Fruit fly (Drosophila melanogaster) whole organism, embryonic: ENCODE measurements around the gene bon.

Source experiments
- Antp ChIP-seq: fragments of 200-800 bp; sonication (Bioruptor generic); optimal IDR thresholded peaks from 3 replicates; lab custom pipeline; 2016; ENCODE audit warnings: missing biosample characterization, missing genetic modification characterization
- Atf-2 ChIP-seq: fragments of 200-800 bp; sonication (Bioruptor generic); optimal IDR thresholded peaks from 2 replicates; lab custom pipeline; 2016; ENCODE audit warnings: missing biosample characterization, missing genetic modification characterization
- CG10147 ChIP-seq: fragments of 200-800 bp; sonication (Bioruptor generic); optimal IDR thresholded peaks from 2 replicates; lab custom pipeline; 2019; ENCODE audit warnings: missing biosample characterization, mild to moderate bottlenecking, missing genetic modification characterization, moderate library complexity
- CG10366 ChIP-seq: fragments of 200-800 bp; sonication (Bioruptor generic); IDR thresholded peaks from 2 replicates; pipeline ENCODE4 v1.3.6; 2022; ENCODE audit warnings: missing biosample characterization, missing genetic modification characterization
- CG10654 ChIP-seq: fragments of 200-800 bp; sonication (Bioruptor generic); optimal IDR thresholded peaks from 2 replicates; lab custom pipeline; 2016; ENCODE audit warnings: missing biosample characterization, missing genetic modification characterization
- CG11247 ChIP-seq: fragments of 200-800 bp; sonication (Bioruptor generic); IDR thresholded peaks from 2 replicates; pipeline ENCODE4 v1.3.6; 2022; ENCODE audit warnings: missing biosample characterization, missing genetic modification characterization
- CG11695 ChIP-seq: fragments of 200-800 bp; sonication (Bioruptor generic); IDR thresholded peaks from 3 replicates; pipeline ENCODE4 v1.3.6; 2022; ENCODE audit warnings: missing biosample characterization, missing genetic modification characterization
- CG12071 ChIP-seq: fragments of 200-800 bp; sonication (Bioruptor generic); optimal IDR thresholded peaks from 3 replicates; lab custom pipeline; 2018; ENCODE audit warnings: missing biosample characterization, mild to moderate bottlenecking, missing genetic modification characterization
- CG12104 ChIP-seq: fragments of 200-800 bp; sonication (Bioruptor generic); optimal IDR thresholded peaks from 3 replicates; lab custom pipeline; 2016; ENCODE audit warnings: missing biosample characterization, missing genetic modification characterization
- CG12155 ChIP-seq: fragments of 200-800 bp; sonication (Bioruptor generic); optimal IDR thresholded peaks from 3 replicates; lab custom pipeline; 2016; ENCODE audit warnings: missing biosample characterization, missing genetic modification characterization
- CG14014 ChIP-seq: fragments of 200-800 bp; sonication (Bioruptor generic); IDR thresholded peaks from 2 replicates; pipeline ENCODE4 v1.3.6; 2022; ENCODE audit warnings: missing biosample characterization, missing genetic modification characterization
- CG15601 ChIP-seq: fragments of 200-800 bp; sonication (Bioruptor generic); optimal IDR thresholded peaks from 3 replicates; lab custom pipeline; 2019; ENCODE audit warnings: missing biosample characterization, mild to moderate bottlenecking, missing genetic modification characterization, moderate library complexity
- CG2129 ChIP-seq: fragments of 200-800 bp; sonication (Bioruptor generic); IDR thresholded peaks from 2 replicates; pipeline ENCODE4 v1.3.6; 2022; ENCODE audit warnings: missing biosample characterization, missing genetic modification characterization; ENCODE audit not compliant: partially characterized antibody
- CG2678 ChIP-seq: fragments of 200-800 bp; sonication (Bioruptor generic); optimal IDR thresholded peaks from 3 replicates; lab custom pipeline; 2019; ENCODE audit warnings: missing biosample characterization, mild to moderate bottlenecking, missing genetic modification characterization, moderate library complexity
- CG31388 ChIP-seq: fragments of 200-800 bp; sonication (Bioruptor generic); optimal IDR thresholded peaks from 2 replicates; lab custom pipeline; 2016; ENCODE audit warnings: missing biosample characterization, missing genetic modification characterization
- CG33213 ChIP-seq: fragments of 200-800 bp; sonication (Bioruptor generic); optimal IDR thresholded peaks from 3 replicates; lab custom pipeline; 2016; ENCODE audit warnings: missing biosample characterization, missing genetic modification characterization
- CG34422 ChIP-seq: fragments of 200-800 bp; sonication (Bioruptor generic); IDR thresholded peaks from 3 replicates; pipeline ENCODE4 v1.3.6; 2022; ENCODE audit warnings: missing biosample characterization, missing genetic modification characterization
- CG42726 ChIP-seq: fragments of 200-800 bp; sonication (Bioruptor generic); IDR thresholded peaks from 2 replicates; pipeline ENCODE4 v1.3.6; 2022; ENCODE audit warnings: missing biosample characterization, missing genetic modification characterization; ENCODE audit not compliant: partially characterized antibody
- CG8388 ChIP-seq: fragments of 200-800 bp; sonication (Bioruptor generic); optimal IDR thresholded peaks from 2 replicates; lab custom pipeline; 2019; ENCODE audit warnings: missing biosample characterization, mild to moderate bottlenecking, missing genetic modification characterization, moderate library complexity
- CG9932 ChIP-seq: fragments of 200-800 bp; sonication (Bioruptor generic); IDR thresholded peaks from 2 replicates; pipeline ENCODE4 v1.3.6; 2022; ENCODE audit warnings: missing biosample characterization, missing genetic modification characterization
- Dbx ChIP-seq: fragments of 200-800 bp; sonication (Bioruptor generic); IDR thresholded peaks from 3 replicates; pipeline ENCODE4 v1.3.6; 2022; ENCODE audit warnings: missing biosample characterization, missing genetic modification characterization
- ERR ChIP-seq: fragments of 200-800 bp; sonication (Bioruptor generic); optimal IDR thresholded peaks from 2 replicates; lab custom pipeline; 2016; ENCODE audit warnings: missing biosample characterization, missing genetic modification characterization
- HLH3B ChIP-seq: fragments of 200-800 bp; sonication (Bioruptor generic); IDR thresholded peaks from 2 replicates; pipeline ENCODE4 v1.3.6; 2022; ENCODE audit warnings: missing biosample characterization, missing genetic modification characterization
- Hey ChIP-seq: fragments of 200-800 bp; sonication (Bioruptor generic); optimal IDR thresholded peaks from 3 replicates; lab custom pipeline; 2018; ENCODE audit warnings: missing biosample characterization, mild to moderate bottlenecking, missing genetic modification characterization
- Hmx ChIP-seq: fragments of 200-800 bp; sonication (Bioruptor generic); optimal IDR thresholded peaks from 2 replicates; lab custom pipeline; 2016; ENCODE audit warnings: missing biosample characterization, missing genetic modification characterization
- Hr3 ChIP-seq: fragments of 200-800 bp; sonication (Bioruptor generic); optimal IDR thresholded peaks from 3 replicates; lab custom pipeline; 2016; ENCODE audit warnings: missing biosample characterization, missing genetic modification characterization
- Hsf ChIP-seq: fragments of 200-800 bp; sonication (Bioruptor generic); optimal IDR thresholded peaks from 3 replicates; lab custom pipeline; 2016; ENCODE audit warnings: missing biosample characterization, missing genetic modification characterization
- Lim3 ChIP-seq: fragments of 200-800 bp; sonication (Bioruptor generic); IDR thresholded peaks from 2 replicates; pipeline ENCODE4 v1.3.6; 2022; ENCODE audit warnings: missing biosample characterization, missing genetic modification characterization
- Meics ChIP-seq: fragments of 200-800 bp; sonication (Bioruptor generic); optimal IDR thresholded peaks from 2 replicates; lab custom pipeline; 2017; ENCODE audit warnings: missing biosample characterization, mild to moderate bottlenecking, missing genetic modification characterization
- Nf-YA ChIP-seq: fragments of 200-800 bp; sonication (Bioruptor generic); IDR thresholded peaks from 2 replicates; pipeline ENCODE4 v1.3.6; 2022; ENCODE audit warnings: missing biosample characterization, missing genetic modification characterization
- PHDP ChIP-seq: fragments of 200-800 bp; sonication (Bioruptor generic); optimal IDR thresholded peaks from 3 replicates; lab custom pipeline; 2018; ENCODE audit warnings: missing biosample characterization, mild to moderate bottlenecking, missing genetic modification characterization, moderate library complexity
- Ravus ChIP-seq: fragments of 200-800 bp; sonication (Bioruptor generic); IDR thresholded peaks from 2 replicates; pipeline ENCODE4 v1.3.6; 2022; ENCODE audit warnings: missing biosample characterization, missing genetic modification characterization
- Rx ChIP-seq: fragments of 200-800 bp; sonication (Bioruptor generic); IDR thresholded peaks from 2 replicates; pipeline ENCODE4 v1.3.6; 2022; ENCODE audit warnings: missing biosample characterization, missing genetic modification characterization
- Stat92E ChIP-seq, 3 experiments: fragments of >200 bp in 2 of 3; fragments of 200-800 bp in 1 of 3; sonication (Bioruptor generic) in 1 of 3; optimal IDR thresholded peaks; 2 replicates each; lab custom pipeline; 2017 to 2019; ENCODE audit warnings: missing biosample characterization in 3 of 3, missing genetic modification characterization in 3 of 3, mild to moderate bottlenecking in 1 of 3, moderate library complexity in 1 of 3
- Xbp1 ChIP-seq: fragments of 200-800 bp; sonication (Bioruptor generic); optimal IDR thresholded peaks from 3 replicates; lab custom pipeline; 2016; ENCODE audit warnings: missing biosample characterization, mild to moderate bottlenecking, missing genetic modification characterization
- btn ChIP-seq: fragments of 200-800 bp; sonication (Bioruptor generic); optimal IDR thresholded peaks from 2 replicates; lab custom pipeline; 2016; ENCODE audit warnings: missing biosample characterization, missing genetic modification characterization
- caup ChIP-seq: fragments of 200-800 bp; sonication (Bioruptor generic); optimal IDR thresholded peaks from 3 replicates; lab custom pipeline; 2017; ENCODE audit warnings: missing biosample characterization, mild to moderate bottlenecking, missing genetic modification characterization, moderate library complexity; ENCODE audit not compliant: severe bottlenecking
- chm ChIP-seq: fragments of 200-800 bp; sonication (Bioruptor generic); IDR thresholded peaks from 2 replicates; pipeline ENCODE4 v1.3.6; 2022; ENCODE audit warnings: missing biosample characterization, missing genetic modification characterization
- chn ChIP-seq: fragments of 200-800 bp; sonication (Bioruptor generic); optimal IDR thresholded peaks from 2 replicates; lab custom pipeline; 2016; ENCODE audit warnings: missing biosample characterization, missing genetic modification characterization
- ci ChIP-seq: fragments of 200-800 bp; sonication (Bioruptor generic); IDR thresholded peaks from 3 replicates; pipeline ENCODE4 v1.3.6; 2022; ENCODE audit warnings: missing biosample characterization, missing genetic modification characterization
- gem ChIP-seq: fragments of 200-800 bp; sonication (Bioruptor generic); optimal IDR thresholded peaks from 2 replicates; lab custom pipeline; 2019; ENCODE audit warnings: missing biosample characterization, mild to moderate bottlenecking, missing genetic modification characterization, moderate library complexity
- gsb-n ChIP-seq: fragments of 200-800 bp; sonication (Bioruptor generic); optimal IDR thresholded peaks from 3 replicates; lab custom pipeline; 2018; ENCODE audit warnings: missing biosample characterization, mild to moderate bottlenecking, missing genetic modification characterization
- lmd ChIP-seq: fragments of 200-800 bp; sonication (Bioruptor generic); IDR thresholded peaks from 2 replicates; pipeline ENCODE4 v1.3.6; 2022; ENCODE audit warnings: missing biosample characterization, missing genetic modification characterization
- pum ChIP-seq: fragments of 200-800 bp; sonication (Bioruptor generic); optimal IDR thresholded peaks from 2 replicates; lab custom pipeline; 2016; ENCODE audit warnings: missing biosample characterization, missing genetic modification characterization
- scrt ChIP-seq: fragments of 200-800 bp; sonication (Bioruptor generic); optimal IDR thresholded peaks from 2 replicates; lab custom pipeline; 2018; ENCODE audit warnings: missing biosample characterization, mild to moderate bottlenecking, missing genetic modification characterization, moderate library complexity
- so ChIP-seq: fragments of 200-800 bp; sonication (Bioruptor generic); IDR thresholded peaks from 3 replicates; pipeline ENCODE4 v1.3.6; 2022; ENCODE audit warnings: missing biosample characterization, missing genetic modification characterization
- tgo ChIP-seq: fragments of 200-800 bp; sonication (Bioruptor generic); IDR thresholded peaks from 3 replicates; pipeline ENCODE4 v1.3.6; 2022; ENCODE audit warnings: missing biosample characterization, missing genetic modification characterization
- tll ChIP-seq, 2 experiments: fragments of 200-800 bp in 1 of 2; fragments of >200 bp in 1 of 2; sonication (Bioruptor generic) in 1 of 2; optimal IDR thresholded peaks; 2 replicates each; lab custom pipeline; 2017 to 2019; ENCODE audit warnings: missing biosample characterization in 2 of 2, missing genetic modification characterization in 2 of 2, mild to moderate bottlenecking in 1 of 2, moderate library complexity in 1 of 2
- usp ChIP-seq: fragments of >200 bp; optimal IDR thresholded peaks from 2 replicates; lab custom pipeline; 2017; ENCODE audit warnings: missing biosample characterization, missing genetic modification characterization
- vfl ChIP-seq: fragments of 200-800 bp; sonication (Bioruptor generic); optimal IDR thresholded peaks from 2 replicates; lab custom pipeline; 2016; ENCODE audit warnings: missing biosample characterization, missing genetic modification characterization
- wdn ChIP-seq: fragments of 200-800 bp; sonication (Bioruptor generic); IDR thresholded peaks from 2 replicates; pipeline ENCODE4 v1.3.6; 2022; ENCODE audit warnings: missing biosample characterization, missing genetic modification characterization

bon gene

dm6 chr3R:20579816-20580215, 13.1 kb upstream of the bon start, which contains the start of the genes EloB and Srp14 (continued):
- TF ChIP-seq CG34422 (GFP tag; lab: Robert Waterston, UW) (peak; percentile 86), CG9932 (GFP tag; lab: Robert Waterston, UW) (peak; percentile 95), CG12155 (GFP tag; lab: Kevin White, UChicago) (peak; percentile 77), Hr3 (GFP tag; lab: Kevin White, UChicago) (peak; percentile 78), CG2678 (tag; lab: Kevin White, UChicago) (peak; percentile 84), tgo (peak; percentile 66), CG31388 (peak; percentile 46), CG10147 (GFP tag; lab: Kevin White, UChicago) (peak; percentile 84), HLH3B (peak; percentile 63), CG11247 (peak; percentile 72), Hsf (GFP tag; lab: Kevin White, UChicago) (peak; percentile 89), CG8388 (peak; percentile 77), chm (GFP tag; lab: Robert Waterston, UW) (peak; percentile 82), Nf-YA (GFP tag; lab: Robert Waterston, UW) (no peak), CG10366 (GFP tag; lab: Robert Waterston, UW) (peak; percentile 66), CG33213 (GFP tag; lab: Kevin White, UChicago) (peak; percentile 71), lmd (peak; percentile 78), CG10654 (GFP tag; lab: Kevin White, UChicago) (peak; percentile 71), pum (GFP tag; lab: Kevin White, UChicago) (peak; percentile 76), chn (GFP tag; lab: Kevin White, UChicago) (peak; percentile 90), Stat92E (GFP tag; optimal IDR thresholded peaks at IDR 0.05; lab: Kevin White, UChicago) (peak in 1 of 3 experiments; percentile 92), Hey (tag; lab: Kevin White, UChicago) (no peak), ci (GFP tag; lab: Robert Waterston, UW) (peak; percentile 76), PHDP (peak; percentile 85), Atf-2 (peak; percentile 47), CG42726 (GFP tag; lab: Robert Waterston, UW) (peak; percentile 95), CG12071 (GFP tag; lab: Kevin White, UChicago) (no peak), ERR (GFP tag; lab: Kevin White, UChicago) (peak; percentile 68), Rx (no peak), gsb-n (no peak), Lim3 (GFP tag; lab: Robert Waterston, UW) (no peak), wdn (GFP tag; lab: Robert Waterston, UW) (peak; percentile 59; the same call in 1 of the 2 replicates), Hmx (GFP tag; lab: Kevin White, UChicago) (peak; percentile 53), CG11695 (GFP tag; lab: Robert Waterston, UW) (peak; percentile 74), Ravus (GFP tag; lab: Robert Waterston, UW) (no peak), Dbx (GFP tag; lab: Robert Waterston, UW) (peak; percentile 91), CG2129 (GFP tag; lab: Robert Waterston, UW) (peak; percentile 95), CG14014 (GFP tag; lab: Robert Waterston, UW) (peak; percentile 79), Antp (GFP tag; lab: Kevin White, UChicago) (peak; percentile 83), so (GFP tag; lab: Robert Waterston, UW) (peak; percentile 49; the same call in 2 of the 3 replicates), btn (GFP tag; lab: Kevin White, UChicago) (peak; percentile 13), scrt (peak; percentile 71), usp (GFP tag; lab: Kevin White, UChicago) (no peak), gem (tag; lab: Kevin White, UChicago) (peak; percentile 87), vfl (GFP tag; lab: Kevin White, UChicago) (peak; percentile 90), CG15601 (tag; lab: Kevin White, UChicago) (peak; percentile 84), Xbp1 (GFP tag; lab: Kevin White, UChicago) (peak; percentile 88), caup (peak; percentile 75), tll (GFP tag; optimal IDR thresholded peaks at IDR 0.05; lab: Kevin White, UChicago) (peak in 1 of 2 experiments; percentile 28), Meics (GFP tag; lab: Kevin White, UChicago) (peak; percentile 81), CG12104 (peak; percentile 56)
